Worm (Caenorhabditis elegans) whole organism, late embryonic: Measurements from ENCODE around the gene spp-12.

ENCODE experiments used
- C08G9.2 ChIP-seq: sonication (generic microtip); optimal IDR thresholded peaks from 2 replicates; lab custom pipeline; 2016; ENCODE audit warnings: mild to moderate bottlenecking, missing genetic modification characterization, moderate library complexity, missing compliant biosample characterization
- K02D7.2 ChIP-seq: sonication (generic microtip); optimal IDR thresholded peaks from 2 replicates; lab custom pipeline; 2017; ENCODE audit warnings: mild to moderate bottlenecking, missing genetic modification characterization, missing compliant biosample characterization
- K09A11.1 ChIP-seq: sonication (generic microtip); optimal IDR thresholded peaks from 2 replicates; lab custom pipeline; 2017; ENCODE audit warnings: antibody characterized with exemption, mild to moderate bottlenecking, missing genetic modification characterization, missing compliant biosample characterization; ENCODE audit not compliant: insufficient read depth
- T23F11.4 ChIP-seq: fragments of 200-800 bp; sonication (Bioruptor generic); optimal IDR thresholded peaks from 2 replicates; lab custom pipeline; 2018; ENCODE audit warnings: mild to moderate bottlenecking, missing genetic modification characterization, missing compliant biosample characterization
- Y22D7AL.16 ChIP-seq: sonication (generic microtip); optimal IDR thresholded peaks from 2 replicates; lab custom pipeline; 2016; ENCODE audit warnings: missing genetic modification characterization, missing compliant biosample characterization
- ama-1 ChIP-seq: fragments of 150-350 bp; optimal IDR thresholded peaks from 2 replicates; lab custom pipeline; 2014
- ceh-19 ChIP-seq: fragments of 200-800 bp; sonication (Bioruptor generic); optimal IDR thresholded peaks from 2 replicates; lab custom pipeline; 2018; ENCODE audit warnings: mild to moderate bottlenecking, missing genetic modification characterization, missing compliant biosample characterization
- ceh-24 ChIP-seq: sonication (generic microtip); optimal IDR thresholded peaks from 2 replicates; lab custom pipeline; 2016; ENCODE audit warnings: mild to moderate bottlenecking, missing genetic modification characterization, missing compliant biosample characterization
- ceh-31 ChIP-seq: sonication (generic microtip); optimal IDR thresholded peaks from 2 replicates; lab custom pipeline; 2016; ENCODE audit warnings: missing genetic modification characterization, missing compliant biosample characterization
- ceh-48 ChIP-seq: sonication (generic microtip); optimal IDR thresholded peaks from 2 replicates; lab custom pipeline; 2016; ENCODE audit warnings: missing genetic modification characterization, inconsistent platforms, missing compliant biosample characterization
- ceh-9 ChIP-seq: sonication (generic microtip); optimal IDR thresholded peaks from 2 replicates; lab custom pipeline; 2016; ENCODE audit warnings: mild to moderate bottlenecking, missing genetic modification characterization, inconsistent platforms, missing compliant biosample characterization
- dve-1 ChIP-seq: sonication (generic microtip); optimal IDR thresholded peaks from 2 replicates; lab custom pipeline; 2017; ENCODE audit warnings: antibody characterized with exemption, mild to moderate bottlenecking, missing genetic modification characterization, missing compliant biosample characterization
- elt-2 ChIP-seq: sonication (generic microtip); optimal IDR thresholded peaks from 2 replicates; lab custom pipeline; 2016; ENCODE audit warnings: missing genetic modification reagents, missing genetic modification characterization, missing compliant biosample characterization
- eyg-1 ChIP-seq: sonication (generic microtip); optimal IDR thresholded peaks from 2 replicates; lab custom pipeline; 2016; ENCODE audit warnings: missing genotype, missing genetic modification characterization, missing compliant biosample characterization
- fax-1 ChIP-seq: sonication (generic microtip); optimal IDR thresholded peaks from 2 replicates; lab custom pipeline; 2016; ENCODE audit warnings: missing genotype, missing genetic modification characterization, missing compliant biosample characterization
- gmeb-2 ChIP-seq: sonication (generic microtip); optimal IDR thresholded peaks from 2 replicates; lab custom pipeline; 2016; ENCODE audit warnings: missing genetic modification characterization, inconsistent platforms, missing compliant biosample characterization
- hlh-15 ChIP-seq: sonication (generic microtip); optimal IDR thresholded peaks from 2 replicates; lab custom pipeline; 2016; ENCODE audit warnings: missing genetic modification characterization, missing compliant biosample characterization
- hlh-30 ChIP-seq: sonication (generic microtip); optimal IDR thresholded peaks from 2 replicates; lab custom pipeline; 2017; ENCODE audit warnings: antibody characterized with exemption, missing genetic modification characterization, missing compliant biosample characterization; ENCODE audit not compliant: insufficient read depth
- hlh-8 ChIP-seq: sonication (generic microtip); optimal IDR thresholded peaks from 2 replicates; lab custom pipeline; 2016; ENCODE audit warnings: missing genotype, missing genetic modification characterization, missing compliant biosample characterization
- mec-3 ChIP-seq: sonication (generic microtip); optimal IDR thresholded peaks from 2 replicates; lab custom pipeline; 2016; ENCODE audit warnings: borderline replicate concordance, missing genetic modification characterization, missing compliant biosample characterization
- nfya-1 ChIP-seq: sonication (generic microtip); optimal IDR thresholded peaks from 2 replicates; lab custom pipeline; 2017; ENCODE audit warnings: missing genetic modification characterization, mild to moderate bottlenecking, missing compliant biosample characterization, antibody characterized with exemption, moderate library complexity
- nhr-232 ChIP-seq: sonication (generic microtip); optimal IDR thresholded peaks from 2 replicates; lab custom pipeline; 2016; ENCODE audit warnings: missing genetic modification characterization, missing compliant biosample characterization
- npax-4 ChIP-seq: sonication (generic microtip); optimal IDR thresholded peaks from 2 replicates; lab custom pipeline; 2016; ENCODE audit warnings: missing genetic modification characterization, missing compliant biosample characterization
- odd-2 ChIP-seq: sonication (generic microtip); optimal IDR thresholded peaks from 2 replicates; lab custom pipeline; 2017; ENCODE audit warnings: antibody characterized with exemption, mild to moderate bottlenecking, missing genetic modification characterization, missing compliant biosample characterization
- pqm-1 ChIP-seq: sonication (generic microtip); optimal IDR thresholded peaks from 2 replicates; lab custom pipeline; 2016; ENCODE audit warnings: missing genetic modification characterization, missing compliant biosample characterization
- ref-2 ChIP-seq: sonication (generic microtip); optimal IDR thresholded peaks from 2 replicates; lab custom pipeline; 2016; ENCODE audit warnings: missing genetic modification characterization, missing compliant biosample characterization
- sdc-2 ChIP-seq: sonication (generic microtip); optimal IDR thresholded peaks from 2 replicates; lab custom pipeline; 2016; ENCODE audit warnings: missing genotype, missing genetic modification characterization, missing compliant biosample characterization
- sox-4 ChIP-seq: sonication (generic microtip); optimal IDR thresholded peaks from 2 replicates; lab custom pipeline; 2017; ENCODE audit warnings: mild to moderate bottlenecking, missing genetic modification characterization, inconsistent platforms, missing compliant biosample characterization
- tbx-2 ChIP-seq: sonication (generic microtip); optimal IDR thresholded peaks from 2 replicates; lab custom pipeline; 2016; ENCODE audit warnings: missing genetic modification characterization, missing compliant biosample characterization
- tbx-7 ChIP-seq: sonication (generic microtip); optimal IDR thresholded peaks from 2 replicates; lab custom pipeline; 2016; ENCODE audit warnings: missing genotype, missing genetic modification characterization, missing compliant biosample characterization
- ttx-3 ChIP-seq: sonication (generic microtip); optimal IDR thresholded peaks from 2 replicates; lab custom pipeline; 2016; ENCODE audit warnings: missing genetic modification reagents, missing genetic modification characterization, missing compliant biosample characterization
- unc-3 ChIP-seq, 2 experiments: fragments of 200-800 bp in 1 of 2; sonication (Bioruptor generic) in 1 of 2; sonication (generic microtip) in 1 of 2; conservative IDR thresholded peaks in 1 of 2; optimal IDR thresholded peaks in 1 of 2; 2 replicates each; pipeline versions ENCODE4 v1.3.6 to Lab custom; 2016 to 2022; ENCODE audit warnings: missing compliant biosample characterization in 2 of 2, missing genetic modification characterization in 2 of 2, missing genetic modification reagents in 1 of 2
- zip-5 ChIP-seq: sonication (generic microtip); optimal IDR thresholded peaks from 2 replicates; lab custom pipeline; 2016; ENCODE audit warnings: missing genetic modification characterization, missing compliant biosample characterization

The spp-12 gene

DNA sequence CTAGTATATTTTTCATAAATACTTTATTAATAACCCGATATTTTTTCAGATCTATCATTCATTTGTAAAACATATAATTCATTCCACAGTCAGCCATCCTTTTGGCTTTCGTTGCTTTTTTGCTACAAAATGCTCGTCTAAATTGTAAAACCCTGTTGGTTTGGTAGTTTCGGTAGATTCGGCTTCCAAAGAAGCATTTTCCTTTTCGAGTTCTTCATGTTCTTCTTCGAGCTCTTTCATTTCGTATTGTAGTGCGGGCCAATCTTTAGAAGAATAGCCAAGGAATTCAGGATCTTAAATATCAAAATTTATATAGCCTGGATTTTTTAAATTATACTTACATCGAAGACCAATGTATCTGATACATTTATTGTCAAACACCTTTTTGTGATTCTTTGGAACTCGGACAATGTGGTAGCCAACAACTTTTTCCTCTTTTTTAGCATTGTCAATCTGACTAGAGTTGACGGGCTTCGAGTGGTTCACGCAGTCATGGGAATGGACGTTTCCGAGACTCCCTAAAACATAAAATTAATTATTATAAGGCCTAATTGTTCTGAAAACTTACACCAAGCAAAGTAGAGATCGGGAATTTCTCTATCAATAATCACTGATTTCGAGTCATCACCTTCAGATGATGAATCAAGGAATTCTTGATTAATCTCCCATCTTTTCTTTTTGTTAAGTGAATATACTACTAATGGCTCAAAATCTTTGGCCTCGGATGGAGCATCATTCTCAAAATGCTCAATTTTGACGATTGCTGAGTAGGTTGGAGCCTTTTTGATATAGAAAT lies 18.7 kb downstream of the spp-12 start:
- TF ChIP-seq odd-2 (tag; lab: Kevin White, UChicago) (no peak), tbx-7 (tag; lab: Kevin White, UChicago) (no peak)

DNA sequence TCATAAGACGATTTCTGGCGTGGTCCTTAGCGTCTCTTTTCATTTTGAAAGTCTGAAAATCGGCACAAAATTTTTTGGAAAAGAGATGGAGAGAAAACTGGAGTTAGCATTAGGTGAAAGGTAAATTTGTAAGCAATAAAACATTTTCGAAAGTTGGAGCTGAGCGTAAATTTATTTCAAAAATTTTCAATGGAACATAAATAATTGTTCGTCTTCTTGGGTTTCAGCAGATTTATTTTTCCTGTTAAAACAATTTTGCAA lies 19.2 kb downstream of the spp-12 start, which contains the start of gene C06B3.6:
TSS of gene C06B3.6 (minus strand) at position 52 of the 261 bp plus-strand sequence.
- TF ChIP-seq sox-4 (no peak), hlh-15 (tag; lab: Kevin White, UChicago) (no peak), mec-3 (tag; lab: Kevin White, UChicago) (no peak), K09A11.1 (tag; lab: Kevin White, UChicago) (no peak), ttx-3 (tag; lab: Kevin White, UChicago) (no peak), gmeb-2 (tag; lab: Kevin White, UChicago) (no peak), zip-5 (tag; lab: Kevin White, UChicago) (no peak), sdc-2 (tag; lab: Kevin White, UChicago) (no peak), Y22D7AL.16 (tag; lab: Kevin White, UChicago) (no peak), pqm-1 (tag; lab: Kevin White, UChicago) (no peak), tbx-2 (tag; lab: Kevin White, UChicago) (no peak), nfya-1 (no peak), dve-1 (tag; lab: Kevin White, UChicago) (no peak), hlh-8 (no peak), ama-1 (lab: Kevin White, UChicago) (no peak), ceh-24 (tag; lab: Kevin White, UChicago) (no peak), ceh-9 (no peak)

DNA sequence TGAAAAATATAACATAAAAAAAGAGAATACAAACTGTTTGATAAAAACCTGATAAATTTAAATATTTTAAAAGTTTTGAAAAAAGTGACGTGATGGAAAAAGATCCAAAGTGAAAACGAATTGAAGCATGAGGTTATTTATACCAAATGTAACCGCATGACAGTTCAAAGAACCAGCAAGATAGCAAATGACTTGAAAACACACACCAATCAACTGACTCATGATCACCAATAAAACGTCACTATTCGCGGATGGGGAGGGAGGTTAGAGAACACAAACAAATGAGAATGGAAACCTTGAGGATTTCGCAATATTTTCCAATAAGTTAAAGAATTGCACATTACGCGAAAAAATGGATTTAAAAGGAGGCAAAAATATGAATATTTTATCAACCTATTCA lies 19.8 kb downstream of the spp-12 start, which contains the start of gene C06B3.7:
TSS of gene C06B3.7 (plus strand) at position 287 of the 400 bp plus-strand sequence.
- TF ChIP-seq ceh-19 (no peak), zip-5 (tag; lab: Kevin White, UChicago) (no peak), hlh-30 (peak; percentile 34), odd-2 (tag; lab: Kevin White, UChicago) (no peak), ceh-31 (tag; lab: Kevin White, UChicago) (no peak), unc-3 (GFP tag; conservative IDR thresholded peaks at IDR 0.05; lab: Robert Waterston, UW) (no peak), unc-3 (tag; optimal IDR thresholded peaks at IDR 0.05; lab: Kevin White, UChicago) (no peak)

DNA sequence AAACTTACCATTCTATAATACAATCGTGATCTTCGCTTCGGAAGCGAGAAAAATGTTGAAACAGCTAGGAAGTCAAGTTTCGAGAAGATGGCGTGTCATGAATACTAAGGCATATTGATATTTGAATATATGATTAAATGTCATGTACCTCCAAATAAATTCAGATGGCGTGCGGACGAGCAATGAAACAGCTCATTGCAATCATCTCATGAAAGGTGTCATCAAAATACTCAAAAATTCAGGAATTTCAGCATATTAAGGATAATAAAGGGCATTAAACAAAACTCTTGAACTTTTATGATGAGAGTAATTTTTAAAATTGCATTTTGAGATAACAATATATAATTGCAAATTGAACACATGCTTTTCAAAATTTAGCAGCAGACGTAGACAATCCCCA lies 25.8 kb downstream of the spp-12 start, which contains the start of gene gcy-32:
TSS of gene gcy-32 (minus strand) at position 101 of the 400 bp plus-strand sequence.
- no peak for TF ChIP-seq ceh-31 (tag; lab: Kevin White, UChicago)
- no peak for TF ChIP-seq nhr-232 (tag; lab: Kevin White, UChicago)
- no peak for TF ChIP-seq ttx-3 (tag; lab: Kevin White, UChicago)
- no peak for TF ChIP-seq elt-2
- no peak for TF ChIP-seq npax-4 (tag; lab: Kevin White, UChicago)
- no peak for TF ChIP-seq eyg-1 (tag; lab: Kevin White, UChicago)
- no peak for TF ChIP-seq C08G9.2 (tag; lab: Kevin White, UChicago)
- no peak for TF ChIP-seq T23F11.4 (GFP tag; lab: Kevin White, UChicago)
- TF ChIP-seq K09A11.1 (tag; lab: Kevin White, UChicago) = no peak
- TF ChIP-seq K02D7.2 (tag; lab: Kevin White, UChicago) = no peak
- no peak for TF ChIP-seq ref-2 (tag; lab: Kevin White, UChicago)
- no peak for TF ChIP-seq ceh-48 (tag; lab: Kevin White, UChicago)
- TF ChIP-seq fax-1 = no peak
- no peak for TF ChIP-seq zip-5 (tag; lab: Kevin White, UChicago)
- no peak for TF ChIP-seq unc-3 (GFP tag; conservative IDR thresholded peaks at IDR 0.05; lab: Robert Waterston, UW)
- no peak for TF ChIP-seq unc-3 (tag; optimal IDR thresholded peaks at IDR 0.05; lab: Kevin White, UChicago)
- TF ChIP-seq sox-4 = no peak
- no peak for TF ChIP-seq tbx-7 (tag; lab: Kevin White, UChicago)
- no peak for TF ChIP-seq gmeb-2 (tag; lab: Kevin White, UChicago)
